Worm (Caenorhabditis elegans): ENCODE data around the gene T05G5.5.

T05G5.5 gene

ce11 chrIII:9780254-9780653 is 29.0 kb upstream of the T05G5.5 start, which contains the start of gene sqv-3:
Gene sqv-3, minus strand, starts transcription at chrIII:9780354.
- no peak for TF ChIP-seq elt-3 (tag; optimal IDR thresholded peaks at IDR 0.05)
- TF ChIP-seq C34F6.9 (tag; optimal IDR thresholded peaks at IDR 0.05): no peak
- TF ChIP-seq nhr-21 (tag; optimal IDR thresholded peaks at IDR 0.05): no peak
- no peak for TF ChIP-seq F13H6.1 (tag; optimal IDR thresholded peaks at IDR 0.05)
- TF ChIP-seq nhr-129 (tag; optimal IDR thresholded peaks at IDR 0.05): no peak
- TF ChIP-seq blmp-1 (tag; optimal IDR thresholded peaks at IDR 0.05; ENCODE audit: insufficient read depth): no peak
- no peak for TF ChIP-seq ztf-11 (tag; optimal IDR thresholded peaks at IDR 0.05)
- TF ChIP-seq nhr-25 (tag; optimal IDR thresholded peaks at IDR 0.05): no peak
- no peak for TF ChIP-seq egl-27 (tag; optimal IDR thresholded peaks at IDR 0.05)
- TF ChIP-seq nhr-11 (tag; optimal IDR thresholded peaks at IDR 0.05): no peak
- TF ChIP-seq nhr-6 (tag; optimal IDR thresholded peaks at IDR 0.05): no peak
- no peak for TF ChIP-seq nhr-23 (tag; optimal IDR thresholded peaks at IDR 0.05)
- no peak for TF ChIP-seq ztf-1 (GFP tag; conservative IDR thresholded peaks at IDR 0.05)
- TF ChIP-seq unc-55 (GFP tag; optimal IDR thresholded peaks at IDR 0.05): no peak
- no peak for TF ChIP-seq aly-2 (tag; optimal IDR thresholded peaks at IDR 0.05)

DNA sequence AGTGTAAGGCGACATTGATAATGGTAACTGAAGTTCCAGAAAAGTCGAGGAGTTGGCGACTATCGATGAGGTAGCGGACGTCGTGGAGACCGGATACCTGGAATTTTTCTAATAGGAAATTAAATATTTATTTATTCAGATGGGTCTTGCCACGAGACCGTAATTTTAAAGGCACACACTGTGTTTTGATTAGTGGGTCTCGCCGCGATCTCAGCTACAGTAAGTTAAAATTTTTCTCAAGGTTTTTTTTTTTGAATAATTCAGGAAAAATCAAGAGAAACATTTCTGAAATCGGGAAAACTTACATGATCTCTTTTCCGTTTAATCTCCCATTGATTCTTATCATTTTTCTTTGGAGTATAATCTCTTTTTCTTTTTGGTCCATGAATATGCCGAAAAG is 27.8 kb upstream of the T05G5.5 start:
- TF ChIP-seq unc-62 (GFP tag; optimal IDR thresholded peaks at IDR 0.05): no peak
- TF ChIP-seq unc-55 (GFP tag; optimal IDR thresholded peaks at IDR 0.05): no peak
- no peak for TF ChIP-seq nhr-10 (tag; optimal IDR thresholded peaks at IDR 0.05)
- TF ChIP-seq F13H6.1 (tag; optimal IDR thresholded peaks at IDR 0.05): no peak
- TF ChIP-seq mab-5 (tag; optimal IDR thresholded peaks at IDR 0.05): no peak
- TF ChIP-seq C34F6.9 (tag; optimal IDR thresholded peaks at IDR 0.05): no peak
- TF ChIP-seq dmd-4 (tag; optimal IDR thresholded peaks at IDR 0.05): no peak
- no peak for TF ChIP-seq mdl-1 (tag; optimal IDR thresholded peaks at IDR 0.05)
- no peak for TF ChIP-seq fos-1 (tag; optimal IDR thresholded peaks at IDR 0.05)
- no peak for TF ChIP-seq unc-39 (tag; optimal IDR thresholded peaks at IDR 0.05)
- no peak for TF ChIP-seq gmeb-1 (tag; optimal IDR thresholded peaks at IDR 0.05)
- TF ChIP-seq sem-4 (tag; optimal IDR thresholded peaks at IDR 0.05): no peak
- no peak for TF ChIP-seq skn-1 (tag; optimal IDR thresholded peaks at IDR 0.05)
- no peak for TF ChIP-seq nhr-237 (tag; optimal IDR thresholded peaks at IDR 0.05)
- TF ChIP-seq nhr-6 (tag; optimal IDR thresholded peaks at IDR 0.05): no peak
- TF ChIP-seq ztf-4 (tag; optimal IDR thresholded peaks at IDR 0.05): no peak
- TF ChIP-seq elt-1 (tag; optimal IDR thresholded peaks at IDR 0.05): no peak
- TF ChIP-seq lsy-2 (tag; optimal IDR thresholded peaks at IDR 0.05): no peak

- peak; percentile 5 for TF ChIP-seq nhr-129 (tag; optimal IDR thresholded peaks at IDR 0.05)
- peak; percentile 22 for TF ChIP-seq C34F6.9 (tag; optimal IDR thresholded peaks at IDR 0.05)
- no peak for TF ChIP-seq unc-39 (tag; optimal IDR thresholded peaks at IDR 0.05)
- peak in 1 of 2 experiments; percentile 15 for TF ChIP-seq lsy-2 (tag; optimal IDR thresholded peaks at IDR 0.05)
These were observed 25.1 kb upstream of the T05G5.5 start, which contains the start of gene usp-46 for ce11 chrIII:9776323-9776722. Gene usp-46, plus strand, starts transcription at chrIII:9776623.

- no peak for TF ChIP-seq lin-39 (tag; optimal IDR thresholded peaks at IDR 0.05)
- TF ChIP-seq C34F6.9 (tag; optimal IDR thresholded peaks at IDR 0.05): no peak
- no peak for TF ChIP-seq nhr-21 (tag; optimal IDR thresholded peaks at IDR 0.05)
- no peak for TF ChIP-seq nhr-6 (tag; optimal IDR thresholded peaks at IDR 0.05)
- no peak for TF ChIP-seq mab-5 (tag; optimal IDR thresholded peaks at IDR 0.05)
- TF ChIP-seq nhr-11 (tag; optimal IDR thresholded peaks at IDR 0.05): no peak
- TF ChIP-seq sem-4 (tag; optimal IDR thresholded peaks at IDR 0.05): no peak
- no peak for TF ChIP-seq dmd-4 (tag; optimal IDR thresholded peaks at IDR 0.05)
- TF ChIP-seq nhr-23 (tag; optimal IDR thresholded peaks at IDR 0.05): no peak
- TF ChIP-seq mbf-1 (tag; optimal IDR thresholded peaks at IDR 0.05): no peak
- no peak for TF ChIP-seq nhr-10 (tag; optimal IDR thresholded peaks at IDR 0.05)
- TF ChIP-seq unc-55 (GFP tag; optimal IDR thresholded peaks at IDR 0.05): peak; percentile 27
- TF ChIP-seq gmeb-1 (tag; optimal IDR thresholded peaks at IDR 0.05): peak; percentile 59
- no peak for TF ChIP-seq nhr-12 (tag; optimal IDR thresholded peaks at IDR 0.05)
- no peak for TF ChIP-seq nhr-25 (tag; optimal IDR thresholded peaks at IDR 0.05)
- peak in 1 of 2 experiments; percentile 39 for TF ChIP-seq lsy-2 (tag; optimal IDR thresholded peaks at IDR 0.05)
- TF ChIP-seq unc-62 (GFP tag; optimal IDR thresholded peaks at IDR 0.05): no peak
- TF ChIP-seq crh-2 (tag; optimal IDR thresholded peaks at IDR 0.05): no peak
- TF ChIP-seq ztf-4 (tag; optimal IDR thresholded peaks at IDR 0.05): no peak
- no peak for TF ChIP-seq snpc-4 (tag; optimal IDR thresholded peaks at IDR 0.05)
- no peak for TF ChIP-seq ceh-82 (tag; optimal IDR thresholded peaks at IDR 0.05)
- TF ChIP-seq elt-3 (tag; optimal IDR thresholded peaks at IDR 0.05): no peak
- TF ChIP-seq skn-1 (tag; optimal IDR thresholded peaks at IDR 0.05): no peak
These were observed 24.7 kb upstream of the T05G5.5 start for ce11 chrIII:9775916-9776315.
